Worm (Caenorhabditis elegans): Measurements from ENCODE around the gene R102.4.
"Not testable (repeated sequence)": the region's sequence is repeated elsewhere in the genome, so short reads cannot be mapped to it uniquely, and the experiment has no call there.

The R102.4 gene

ce11 chrIV:10690139-10690538 lies 5.0 kb downstream of the R102.4 start, which contains the start of gene R102.8:
TSS of gene R102.8 (minus strand) at chrIV:10690239.
- no peak for TF ChIP-seq nhr-179 (tag; optimal IDR thresholded peaks at IDR 0.05)

ce11 chrIV:10688972-10689567 lies 6.0 kb downstream of the R102.4 start, which contains the start of gene R102.3:
TSS of gene R102.3 (plus strand) at chrIV:10689517.
- no peak for TF ChIP-seq egl-44 (GFP tag; IDR thresholded peaks at IDR 0.05)
- TF ChIP-seq attf-6 (GFP tag; IDR thresholded peaks at IDR 0.05), result no peak
- no peak for TF ChIP-seq let-526 (GFP tag; IDR thresholded peaks at IDR 0.05)

- not testable (repeated sequence) for TF ChIP-seq F37B4.10 (GFP tag; IDR thresholded peaks at IDR 0.05); lin-35 (GFP tag; optimal IDR thresholded peaks at IDR 0.05); pha-4 (tag; optimal IDR thresholded peaks at IDR 0.05)
Observed at ce11 chrIV:10687307-10687706, 7.8 kb downstream of the R102.4 start, which contains the start of gene R102.2. TSS of gene R102.2 (plus strand) at chrIV:10687607.

- no peak for TF ChIP-seq tbx-9 (tag; optimal IDR thresholded peaks at IDR 0.05; ENCODE audit: borderline replicate concordance)
- TF ChIP-seq gei-17 (GFP tag; optimal IDR thresholded peaks at IDR 0.05), result no peak
- no peak for TF ChIP-seq ceh-100 (GFP tag; IDR thresholded peaks at IDR 0.05)
- TF ChIP-seq efl-1 (GFP tag; optimal IDR thresholded peaks at IDR 0.05), result no peak
- TF ChIP-seq die-1 (tag; optimal IDR thresholded peaks at IDR 0.05), result no peak
Observed at ce11 chrIV:10685758-10686157, 9.3 kb downstream of the R102.4 start, which contains the start of the genes K08C7.6 and R102.1. TSS of gene K08C7.6 (minus strand) at chrIV:10685858. TSS of gene R102.1 (plus strand) at chrIV:10686048.

- TF ChIP-seq Y67H2A.10 (GFP tag; conservative IDR thresholded peaks at IDR 0.05) (no peak), snpc-1.1 (tag; optimal IDR thresholded peaks at IDR 0.05; ENCODE audit: insufficient read depth) (no peak), ets-4 (GFP tag; optimal IDR thresholded peaks at IDR 0.05) (no peak)
Observed at ce11 chrIV:10682155-10682749, 12.9 kb downstream of the R102.4 start, which contains the start of gene fmo-2. TSS of gene fmo-2 (plus strand) at chrIV:10682524.

- TF ChIP-seq F10E7.11 (tag; optimal IDR thresholded peaks at IDR 0.05), result no peak
- TF ChIP-seq C17E4.6 (GFP tag; IDR thresholded peaks at IDR 0.05), result no peak
- TF ChIP-seq F39B2.1 (GFP tag; IDR thresholded peaks at IDR 0.05), result no peak
- no peak for TF ChIP-seq lin-54 (GFP tag; optimal IDR thresholded peaks at IDR 0.05)
- no peak for TF ChIP-seq F23B12.7 (tag; optimal IDR thresholded peaks at IDR 0.05; ENCODE audit: insufficient read depth)
- TF ChIP-seq ztf-18 (tag; optimal IDR thresholded peaks at IDR 0.05), result no peak
- no peak for TF ChIP-seq hmg-20 (GFP tag; IDR thresholded peaks at IDR 0.05)
- no peak for TF ChIP-seq F57A8.1 (GFP tag; optimal IDR thresholded peaks at IDR 0.05)
- no peak for TF ChIP-seq gei-17 (GFP tag; optimal IDR thresholded peaks at IDR 0.05)
- no peak for TF ChIP-seq bed-2 (GFP tag; IDR thresholded peaks at IDR 0.05)
- TF ChIP-seq ztf-22 (GFP tag; optimal IDR thresholded peaks at IDR 0.05), result no peak
- TF ChIP-seq hrde-1 (tag; optimal IDR thresholded peaks at IDR 0.05; ENCODE audit: borderline replicate concordance), result no peak
- TF ChIP-seq F37B4.10 (GFP tag; IDR thresholded peaks at IDR 0.05), result no peak
- no peak for TF ChIP-seq nfya-1 (tag; optimal IDR thresholded peaks at IDR 0.05; ENCODE audit: borderline replicate concordance, insufficient read depth)
- no peak for TF ChIP-seq somi-1 (GFP tag; optimal IDR thresholded peaks at IDR 0.05)
- TF ChIP-seq tbx-9 (tag; optimal IDR thresholded peaks at IDR 0.05; ENCODE audit: borderline replicate concordance), result no peak
Observed at ce11 chrIV:10680379-10680778, 14.7 kb downstream of the R102.4 start, which contains the start of gene K08C7.4. TSS of gene K08C7.4 (minus strand) at chrIV:10680479.

Measured in whole organism, young adult.